In the genomic region with DNA sequence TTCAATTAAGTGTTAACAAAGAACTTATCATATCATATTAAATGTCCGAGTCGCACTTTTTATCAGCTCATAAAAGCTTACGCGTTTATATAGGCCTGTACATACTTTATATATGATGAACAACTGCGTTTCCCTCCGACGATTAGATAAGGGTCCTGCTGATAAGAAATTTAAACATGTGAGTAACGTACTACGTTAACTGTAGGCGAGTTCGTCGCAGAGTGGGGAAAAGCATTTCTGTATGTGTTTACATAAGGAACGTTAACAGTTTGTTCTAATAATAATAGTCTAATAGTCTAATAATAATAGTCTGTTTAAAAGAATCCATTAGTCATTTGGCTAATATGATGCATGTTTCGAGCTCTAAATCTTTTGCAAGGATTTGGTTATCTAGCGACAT, we compare ENCODE assay signal across 1 fruit fly cellular context.
A peak's percentile ranks its signal among the peaks of the same experiment; 100 is the strongest.
TF ChIP-seq lines count a peak whose summit lies in the region.

No protein-coding gene starts in this region.

TF ChIP-seq in whole organism, embryonic, 481 proteins besides CTCF, POLR2A, EP300 and RAD21 (continued from another document):
- TF ChIP-seq B-H2 (GFP tag; optimal IDR thresholded peaks at IDR 0.05; lab: Kevin White, UChicago) (peak; percentile 13), lbe (GFP tag; optimal IDR thresholded peaks at IDR 0.05; lab: Kevin White, UChicago) (peak; percentile 29), cas (GFP tag; IDR thresholded peaks at IDR 0.05; lab: Robert Waterston, UW) (no peak), CG12299 (tag; optimal IDR thresholded peaks at IDR 0.05; lab: Kevin White, UChicago) (no peak), CG2678 (tag; optimal IDR thresholded peaks at IDR 0.05; lab: Kevin White, UChicago) (peak; percentile 15), lab (GFP tag; optimal IDR thresholded peaks at IDR 0.05; lab: Kevin White, UChicago) (peak; percentile 13), Pdp1 (GFP tag; optimal IDR thresholded peaks at IDR 0.05; lab: Kevin White, UChicago) (peak in 1 of 2 experiments; percentile 69), inv (GFP tag; IDR thresholded peaks at IDR 0.05; lab: Robert Waterston, UW; ENCODE audit: partially characterized antibody) (no peak), Mrtf (GFP tag; IDR thresholded peaks at IDR 0.05; lab: Robert Waterston, UW) (no peak), CG17802 (tag; optimal IDR thresholded peaks at IDR 0.05; lab: Kevin White, UChicago) (no peak), sens (GFP tag; lab: Kevin White, UChicago) (peak; percentile 40), CG18262 (tag; optimal IDR thresholded peaks at IDR 0.05; lab: Kevin White, UChicago) (no peak)
